Fruit fly (Drosophila melanogaster) whole organism, prepupa: ENCODE results near the gene CG9992.

ENCODE experiments used
- CG15336 ChIP-seq: fragments of 200-800 bp; sonication (Bioruptor generic); IDR thresholded peaks from 2 replicates; pipeline ENCODE4 v1.3.6; 2022; ENCODE audit warnings: missing biosample characterization, missing genetic modification characterization
- CG32006 ChIP-seq: fragments of 200-800 bp; sonication (Bioruptor generic); optimal IDR thresholded peaks from 3 replicates; lab custom pipeline; 2017; ENCODE audit warnings: missing biosample characterization, mild to moderate bottlenecking, missing genetic modification characterization
- CG6808 ChIP-seq: fragments of 200-800 bp; sonication (Bioruptor generic); optimal IDR thresholded peaks from 3 replicates; lab custom pipeline; 2017; ENCODE audit warnings: missing biosample characterization, missing genetic modification characterization, mild to moderate bottlenecking, moderate library complexity, missing genetic modification reagents
- achi ChIP-seq: fragments of 200-800 bp; sonication (Bioruptor generic); optimal IDR thresholded peaks from 3 replicates; lab custom pipeline; 2016; ENCODE audit warnings: missing biosample characterization, missing genetic modification characterization
- net ChIP-seq: fragments of 200-800 bp; sonication (Bioruptor generic); optimal IDR thresholded peaks from 3 replicates; lab custom pipeline; 2016; ENCODE audit warnings: missing biosample characterization, missing genetic modification characterization
- spab ChIP-seq: fragments of 200-800 bp; sonication (Bioruptor generic); optimal IDR thresholded peaks from 2 replicates; lab custom pipeline; 2017; ENCODE audit warnings: missing biosample characterization, mild to moderate bottlenecking, missing genetic modification characterization, missing genetic modification reagents

dm6 chrX:16374059-16374458, 10.6 kb downstream of the CG9992 start:
- TF ChIP-seq net (GFP tag; lab: Kevin White, UChicago) = no peak
- no peak for TF ChIP-seq spab (GFP tag; lab: Kevin White, UChicago)
- no peak for TF ChIP-seq CG32006 (GFP tag; lab: Kevin White, UChicago)
- no peak for TF ChIP-seq CG15336
- no peak for TF ChIP-seq CG6808 (GFP tag; lab: Kevin White, UChicago)
- TF ChIP-seq achi (GFP tag; lab: Kevin White, UChicago) = no peak
